Fruit fly (Drosophila melanogaster) whole organism, embryonic: Measurements from ENCODE around the gene eIF3d1.

Experiments used
- Asciz ChIP-seq: fragments of 200-800 bp; sonication (Bioruptor generic); optimal IDR thresholded peaks from 2 replicates; lab custom pipeline; 2017; ENCODE audit warnings: missing biosample characterization, mild to moderate bottlenecking, missing genetic modification characterization, missing genetic modification reagents
- B-H2 ChIP-seq: fragments of 200-800 bp; sonication (Bioruptor generic); optimal IDR thresholded peaks from 2 replicates; lab custom pipeline; 2018; ENCODE audit warnings: missing biosample characterization, mild to moderate bottlenecking, missing genetic modification characterization
- Bgb ChIP-seq: fragments of 200-800 bp; sonication (Bioruptor generic); IDR thresholded peaks from 2 replicates; pipeline ENCODE4 v1.3.6; 2022; ENCODE audit warnings: missing biosample characterization, missing genetic modification characterization; ENCODE audit not compliant: partially characterized antibody
- CG10979 ChIP-seq: fragments of 200-800 bp; sonication (Bioruptor generic); optimal IDR thresholded peaks from 2 replicates; lab custom pipeline; 2018; ENCODE audit warnings: missing biosample characterization, mild to moderate bottlenecking, missing genetic modification characterization, moderate library complexity
- CG11085 ChIP-seq: fragments of 200-800 bp; sonication (Bioruptor generic); IDR thresholded peaks from 2 replicates; pipeline ENCODE4 v1.3.6; 2022; ENCODE audit warnings: missing biosample characterization, missing genetic modification characterization
- CG11504 ChIP-seq: fragments of 200-800 bp; sonication (Bioruptor generic); optimal IDR thresholded peaks from 3 replicates; lab custom pipeline; 2019; ENCODE audit warnings: missing biosample characterization, mild to moderate bottlenecking, missing genetic modification characterization, moderate library complexity
- CG12155 ChIP-seq: fragments of 200-800 bp; sonication (Bioruptor generic); optimal IDR thresholded peaks from 3 replicates; lab custom pipeline; 2016; ENCODE audit warnings: missing biosample characterization, missing genetic modification characterization
- CG13775 ChIP-seq: fragments of 200-800 bp; sonication (Bioruptor generic); optimal IDR thresholded peaks from 3 replicates; lab custom pipeline; 2017; ENCODE audit warnings: missing biosample characterization, mild to moderate bottlenecking, missing genetic modification characterization
- CG14860 ChIP-seq: fragments of 200-800 bp; sonication (Bioruptor generic); IDR thresholded peaks from 3 replicates; pipeline ENCODE4 v1.3.6; 2022; ENCODE audit warnings: missing biosample characterization, missing genetic modification characterization; ENCODE audit not compliant: partially characterized antibody
- CG14965 ChIP-seq: fragments of 200-800 bp; sonication (Bioruptor generic); optimal IDR thresholded peaks from 2 replicates; lab custom pipeline; 2016; ENCODE audit warnings: missing biosample characterization, missing genetic modification characterization, borderline replicate concordance
- CG15696 ChIP-seq: fragments of 200-800 bp; sonication (Bioruptor generic); optimal IDR thresholded peaks from 2 replicates; lab custom pipeline; 2019; ENCODE audit warnings: missing biosample characterization, mild to moderate bottlenecking, missing genetic modification characterization, moderate library complexity
- CG1602 ChIP-seq: fragments of 200-800 bp; sonication (Bioruptor generic); optimal IDR thresholded peaks from 3 replicates; lab custom pipeline; 2016; ENCODE audit warnings: missing biosample characterization, missing genetic modification characterization
- CG16863 ChIP-seq: fragments of 200-800 bp; sonication (Bioruptor generic); optimal IDR thresholded peaks from 3 replicates; lab custom pipeline; 2016; ENCODE audit warnings: missing biosample characterization, missing genetic modification characterization
- CG17186 ChIP-seq: fragments of 200-800 bp; sonication (Bioruptor generic); optimal IDR thresholded peaks from 3 replicates; lab custom pipeline; 2017; ENCODE audit warnings: missing biosample characterization, missing genetic modification reagents, missing genetic modification characterization
- CG17612 ChIP-seq: fragments of 200-800 bp; sonication (Bioruptor generic); IDR thresholded peaks from 2 replicates; pipeline ENCODE4 v1.3.6; 2022; ENCODE audit warnings: missing biosample characterization, missing genetic modification characterization
- CG17829 ChIP-seq: fragments of 200-800 bp; optimal IDR thresholded peaks from 2 replicates; lab custom pipeline; 2019; ENCODE audit warnings: missing biosample characterization, mild to moderate bottlenecking, missing genetic modification characterization, moderate library complexity
- CG2678 ChIP-seq: fragments of 200-800 bp; sonication (Bioruptor generic); optimal IDR thresholded peaks from 3 replicates; lab custom pipeline; 2019; ENCODE audit warnings: missing biosample characterization, mild to moderate bottlenecking, missing genetic modification characterization, moderate library complexity
- CG2712 ChIP-seq: fragments of 200-800 bp; optimal IDR thresholded peaks from 3 replicates; lab custom pipeline; 2019; ENCODE audit warnings: missing biosample characterization, mild to moderate bottlenecking, missing genetic modification characterization, moderate library complexity
- CG33557 ChIP-seq: fragments of 200-800 bp; sonication (Bioruptor generic); optimal IDR thresholded peaks from 2 replicates; lab custom pipeline; 2019; ENCODE audit warnings: missing biosample characterization, mild to moderate bottlenecking, missing genetic modification characterization, moderate library complexity
- CG3726 ChIP-seq: fragments of 200-800 bp; sonication (Bioruptor generic); IDR thresholded peaks from 3 replicates; pipeline ENCODE4, ENCODE4 v1.3.6; 2022; ENCODE audit warnings: missing biosample characterization, missing genetic modification characterization
- CG5245 ChIP-seq: fragments of 200-800 bp; sonication (Bioruptor generic); optimal IDR thresholded peaks from 3 replicates; lab custom pipeline; 2016; ENCODE audit warnings: missing biosample characterization, missing genetic modification characterization
- CG5953 ChIP-seq: fragments of 200-800 bp; sonication (Bioruptor generic); IDR thresholded peaks from 2 replicates; pipeline ENCODE4 v1.3.6; 2022; ENCODE audit warnings: missing biosample characterization, missing genetic modification characterization
- CG7928 ChIP-seq: fragments of 200-800 bp; sonication (Bioruptor generic); optimal IDR thresholded peaks from 2 replicates; lab custom pipeline; 2017; ENCODE audit warnings: missing biosample characterization, mild to moderate bottlenecking, missing genetic modification characterization
- CG8924 ChIP-seq: fragments of 200-800 bp; optimal IDR thresholded peaks from 3 replicates; lab custom pipeline; 2019; ENCODE audit warnings: missing biosample characterization, mild to moderate bottlenecking, missing genetic modification characterization, moderate library complexity
- CG9932 ChIP-seq: fragments of 200-800 bp; sonication (Bioruptor generic); IDR thresholded peaks from 2 replicates; pipeline ENCODE4 v1.3.6; 2022; ENCODE audit warnings: missing biosample characterization, missing genetic modification characterization
- Dfd ChIP-seq, 2 experiments: fragments of >200 bp; optimal IDR thresholded peaks; 2 replicates each; lab custom pipeline; 2017; ENCODE audit warnings: missing biosample characterization in 2 of 2, missing genetic modification characterization in 2 of 2
- Dll ChIP-seq: fragments of 200-800 bp; sonication (Bioruptor generic); IDR thresholded peaks from 4 replicates; pipeline ENCODE4 v1.3.6; 2022; ENCODE audit warnings: missing biosample characterization, missing genetic modification characterization; ENCODE audit not compliant: partially characterized antibody
- Fer2 ChIP-seq: fragments of 200-800 bp; sonication (Bioruptor generic); optimal IDR thresholded peaks from 2 replicates; lab custom pipeline; 2018; ENCODE audit warnings: missing biosample characterization, mild to moderate bottlenecking, missing genetic modification characterization, moderate library complexity
- H2.0 ChIP-seq: fragments of 200-800 bp; sonication (Bioruptor generic); IDR thresholded peaks from 2 replicates; pipeline ENCODE4 v1.3.6; 2022; ENCODE audit warnings: missing biosample characterization, missing genetic modification characterization
- HLHmδ ChIP-seq: fragments of 200-800 bp; sonication (Bioruptor generic); optimal IDR thresholded peaks from 2 replicates; lab custom pipeline; 2018; ENCODE audit warnings: missing biosample characterization, mild to moderate bottlenecking, missing genetic modification characterization, moderate library complexity
- Hmx ChIP-seq: fragments of 200-800 bp; sonication (Bioruptor generic); optimal IDR thresholded peaks from 2 replicates; lab custom pipeline; 2016; ENCODE audit warnings: missing biosample characterization, missing genetic modification characterization
- Hsf ChIP-seq: fragments of 200-800 bp; sonication (Bioruptor generic); optimal IDR thresholded peaks from 3 replicates; lab custom pipeline; 2016; ENCODE audit warnings: missing biosample characterization, missing genetic modification characterization
- Ptx1 ChIP-seq: fragments of 200-800 bp; sonication (Bioruptor generic); IDR thresholded peaks from 2 replicates; pipeline ENCODE4 v1.3.6; 2022; ENCODE audit warnings: missing biosample characterization, missing genetic modification characterization
- Rx ChIP-seq: fragments of 200-800 bp; sonication (Bioruptor generic); IDR thresholded peaks from 2 replicates; pipeline ENCODE4 v1.3.6; 2022; ENCODE audit warnings: missing biosample characterization, missing genetic modification characterization
- Xbp1 ChIP-seq: fragments of 200-800 bp; sonication (Bioruptor generic); optimal IDR thresholded peaks from 3 replicates; lab custom pipeline; 2016; ENCODE audit warnings: missing biosample characterization, mild to moderate bottlenecking, missing genetic modification characterization
- abd-A ChIP-seq: fragments of 200-800 bp; sonication (Bioruptor generic); optimal IDR thresholded peaks from 3 replicates; lab custom pipeline; 2019; ENCODE audit warnings: missing biosample characterization, mild to moderate bottlenecking, missing genetic modification characterization, moderate library complexity
- bsh ChIP-seq, 2 experiments: fragments of 200-800 bp; sonication (Bioruptor generic); optimal IDR thresholded peaks; 2 replicates each; lab custom pipeline; 2017 to 2018; ENCODE audit warnings: mild to moderate bottlenecking in 2 of 2, missing biosample characterization in 2 of 2, missing genetic modification characterization in 2 of 2, moderate library complexity in 1 of 2
- caup ChIP-seq: fragments of 200-800 bp; sonication (Bioruptor generic); optimal IDR thresholded peaks from 3 replicates; lab custom pipeline; 2017; ENCODE audit warnings: missing biosample characterization, mild to moderate bottlenecking, missing genetic modification characterization, moderate library complexity; ENCODE audit not compliant: severe bottlenecking
- cwo ChIP-seq: fragments of 200-800 bp; sonication (Bioruptor generic); optimal IDR thresholded peaks from 3 replicates; lab custom pipeline; 2017; ENCODE audit warnings: missing biosample characterization, missing genetic modification characterization, mild to moderate bottlenecking, moderate library complexity, missing genetic modification reagents
- dimm ChIP-seq: fragments of 200-800 bp; sonication (Bioruptor generic); IDR thresholded peaks from 2 replicates; pipeline ENCODE4 v1.3.6; 2022; ENCODE audit warnings: missing biosample characterization, missing genetic modification characterization
- fd3F ChIP-seq: fragments of 200-800 bp; sonication (Bioruptor generic); optimal IDR thresholded peaks from 2 replicates; lab custom pipeline; 2018; ENCODE audit warnings: missing biosample characterization, mild to moderate bottlenecking, missing genetic modification characterization, moderate library complexity
- fu2 ChIP-seq: fragments of 200-800 bp; sonication (Bioruptor generic); optimal IDR thresholded peaks from 2 replicates; lab custom pipeline; 2016; ENCODE audit warnings: missing biosample characterization, missing genetic modification characterization
- grau ChIP-seq: fragments of 200-800 bp; optimal IDR thresholded peaks from 3 replicates; lab custom pipeline; 2019; ENCODE audit warnings: missing biosample characterization, mild to moderate bottlenecking, missing genetic modification characterization, moderate library complexity
- nmo ChIP-seq: fragments of 200-800 bp; sonication (Bioruptor generic); optimal IDR thresholded peaks from 2 replicates; lab custom pipeline; 2018; ENCODE audit warnings: missing biosample characterization, mild to moderate bottlenecking, missing genetic modification characterization, moderate library complexity
- pan ChIP-seq, 4 experiments: fragments of >200 bp in 3 of 4; fragments of 200-800 bp in 1 of 4; sonication (Bioruptor generic) in 1 of 4; optimal IDR thresholded peaks in 3 of 4; IDR thresholded peaks in 1 of 4; 2 replicates each; pipeline versions ENCODE4 v1.3.6 to Lab custom; 2017 to 2022; ENCODE audit warnings: missing biosample characterization in 2 of 4, missing genetic modification characterization in 2 of 4, mixed read lengths in 1 of 4
- ro ChIP-seq: fragments of 200-800 bp; sonication (Bioruptor generic); IDR thresholded peaks from 2 replicates; pipeline ENCODE4 v1.3.6; 2022; ENCODE audit warnings: missing biosample characterization, missing genetic modification characterization
- sob ChIP-seq: fragments of 200-800 bp; sonication (Bioruptor generic); IDR thresholded peaks from 2 replicates; pipeline ENCODE4 v1.3.6; 2022; ENCODE audit warnings: missing biosample characterization, missing genetic modification characterization
- ttk ChIP-seq: fragments of 200-800 bp; sonication (Bioruptor generic); IDR thresholded peaks from 2 replicates; pipeline ENCODE4 v2.1.2; 2022; ENCODE audit warnings: missing biosample characterization, missing genetic modification characterization
- tx ChIP-seq: fragments of 200-800 bp; sonication (Bioruptor generic); optimal IDR thresholded peaks from 2 replicates; lab custom pipeline; 2016; ENCODE audit warnings: missing biosample characterization, missing genetic modification characterization
- vfl ChIP-seq: fragments of 200-800 bp; sonication (Bioruptor generic); optimal IDR thresholded peaks from 2 replicates; lab custom pipeline; 2016; ENCODE audit warnings: missing biosample characterization, missing genetic modification characterization

eIF3d1 gene

DNA sequence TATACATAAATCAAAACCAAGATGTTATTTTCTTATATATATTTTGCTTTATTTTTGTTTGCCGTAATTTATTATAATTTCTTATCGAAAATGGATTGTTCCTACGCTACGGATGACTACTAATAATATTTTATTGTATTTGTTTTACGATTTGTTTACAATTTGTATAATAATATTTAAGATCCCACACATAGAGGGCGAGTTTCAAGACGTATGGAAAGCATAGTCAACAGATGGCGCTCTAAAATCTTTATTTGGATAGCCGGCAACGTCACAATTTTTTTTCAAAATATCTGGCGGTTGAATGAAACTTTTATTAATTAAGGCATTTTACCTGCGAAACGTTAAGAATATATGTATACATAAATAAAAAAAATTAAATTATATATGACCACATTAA lies 42.1 kb downstream of the eIF3d1 start (continued):
- no peak for TF ChIP-seq vfl
- TF ChIP-seq Bgb (GFP tag; lab: Robert Waterston, UW) = peak; percentile 42; the same call in 1 of the 2 replicates
- TF ChIP-seq ro = no peak
- TF ChIP-seq grau (tag; lab: Kevin White, UChicago) = peak; percentile 56
- TF ChIP-seq caup (GFP tag; lab: Kevin White, UChicago) = no peak
- peak; percentile 32 for TF ChIP-seq CG1602 (GFP tag; lab: Kevin White, UChicago)
- peak; percentile 64 for TF ChIP-seq CG15696 (tag; lab: Kevin White, UChicago)
- TF ChIP-seq Hsf (GFP tag; lab: Kevin White, UChicago) = no peak
- TF ChIP-seq abd-A = peak; percentile 63
- no peak for TF ChIP-seq Dll
- TF ChIP-seq sob = no peak
- TF ChIP-seq B-H2 (GFP tag; lab: Kevin White, UChicago) = peak; percentile 72
- no peak for TF ChIP-seq CG14965 (GFP tag; lab: Kevin White, UChicago)
- peak; percentile 1 for TF ChIP-seq CG12155 (GFP tag; lab: Kevin White, UChicago)
- 0 out of 2 replicates have a peak, but pooled peaks have one; percentile 11 for TF ChIP-seq CG11085 (GFP tag; lab: Robert Waterston, UW)
- TF ChIP-seq CG11504 (tag; lab: Kevin White, UChicago) = peak; percentile 50
- TF ChIP-seq ttk (GFP tag; lab: Robert Waterston, UW) = no peak
- TF ChIP-seq CG8924 = peak; percentile 12
- no peak for TF ChIP-seq HLHmδ (GFP tag; lab: Kevin White, UChicago)
- TF ChIP-seq CG17829 (tag; lab: Kevin White, UChicago) = peak; percentile 63
- peak; percentile 25 for TF ChIP-seq fd3F (GFP tag; lab: Kevin White, UChicago)
- no peak for TF ChIP-seq CG16863
- TF ChIP-seq H2.0 (GFP tag; lab: Robert Waterston, UW) = no peak
- no peak for TF ChIP-seq Rx (GFP tag; lab: Robert Waterston, UW)
- peak; percentile 53 for TF ChIP-seq CG2712
- no peak for TF ChIP-seq tx (GFP tag; lab: Kevin White, UChicago)
- peak; percentile 24 for TF ChIP-seq CG10979
- no peak for TF ChIP-seq CG33557 (GFP tag; lab: Kevin White, UChicago)
- peak; percentile 46; the same call in 1 of the 2 replicates for TF ChIP-seq Ptx1 (GFP tag; lab: Robert Waterston, UW)
- no peak for TF ChIP-seq CG7928 (GFP tag; lab: Kevin White, UChicago)
- TF ChIP-seq pan (optimal IDR thresholded peaks at IDR 0.05; lab: Kevin White, UChicago) = no peak
- TF ChIP-seq pan (GFP tag; optimal IDR thresholded peaks at IDR 0.05 in 1 of 2, IDR thresholded peaks at IDR 0.05 in 1 of 2) = peak in 1 of 2 experiments; percentile 27
- no peak for TF ChIP-seq bsh (GFP tag; optimal IDR thresholded peaks at IDR 0.05; lab: Kevin White, UChicago)
- TF ChIP-seq fu2 (GFP tag; lab: Kevin White, UChicago) = no peak
- peak; percentile 50 for TF ChIP-seq nmo (GFP tag; lab: Kevin White, UChicago)
- no peak for TF ChIP-seq Dfd (GFP tag; optimal IDR thresholded peaks at IDR 0.05; lab: Kevin White, UChicago)
- no peak for TF ChIP-seq Fer2
- no peak for TF ChIP-seq CG17612 (GFP tag; lab: Robert Waterston, UW)
- TF ChIP-seq cwo = no peak
- peak; percentile 50 for TF ChIP-seq CG9932 (GFP tag; lab: Robert Waterston, UW)
- peak; percentile 55 for TF ChIP-seq Xbp1 (GFP tag; lab: Kevin White, UChicago)
- TF ChIP-seq Asciz (GFP tag; lab: Kevin White, UChicago) = peak; percentile 2
- TF ChIP-seq CG5245 (GFP tag; lab: Kevin White, UChicago) = peak; percentile 36
- no peak for TF ChIP-seq CG5953
- TF ChIP-seq CG17186 (GFP tag; lab: Kevin White, UChicago) = no peak
- peak; percentile 42 for TF ChIP-seq CG2678 (tag; lab: Kevin White, UChicago)
- peak; percentile 3 for TF ChIP-seq CG13775
- no peak for TF ChIP-seq dimm
- TF ChIP-seq Hmx (GFP tag; lab: Kevin White, UChicago) = no peak
- no peak for TF ChIP-seq CG3726 (GFP tag; lab: Robert Waterston, UW)
- TF ChIP-seq CG14860 (GFP tag; lab: Robert Waterston, UW) = no peak
